Worm (Caenorhabditis elegans): ENCODE results near the gene clec-212.

clec-212 gene

ce11 chrV:7600149-7600548, 30.0 kb upstream of the clec-212 start, which contains the start of gene C50E3.9:
Gene C50E3.9 (minus strand): TSS chrV:7600249.
- TF ChIP-seq tbx-11 (GFP tag; IDR thresholded peaks at IDR 0.05) (no peak), hmbx-1 (tag; optimal IDR thresholded peaks at IDR 0.05) (no peak), B0310.2 (tag; optimal IDR thresholded peaks at IDR 0.05) (no peak), hnd-1 (tag; optimal IDR thresholded peaks at IDR 0.05) (no peak), tra-4 (tag; optimal IDR thresholded peaks at IDR 0.05) (no peak), sea-1 (GFP tag; conservative IDR thresholded peaks at IDR 0.05) (no peak), F13C5.2 (tag; optimal IDR thresholded peaks at IDR 0.05) (no peak), tbx-37 (GFP tag; conservative IDR thresholded peaks at IDR 0.05) (no peak), ceh-36 (tag; optimal IDR thresholded peaks at IDR 0.05) (no peak), aly-1 (tag; optimal IDR thresholded peaks at IDR 0.05) (no peak), hmg-4 (GFP tag; optimal IDR thresholded peaks at IDR 0.05) (no peak), ceh-13 (GFP tag; optimal IDR thresholded peaks at IDR 0.05) (no peak), scrt-1 (GFP tag; IDR thresholded peaks at IDR 0.05) (no peak), ets-7 (tag; optimal IDR thresholded peaks at IDR 0.05) (no peak), ama-1 (optimal IDR thresholded peaks at IDR 0.05) (no peak), flt-1 (GFP tag; IDR thresholded peaks at IDR 0.05) (no peak), pes-1 (GFP tag; IDR thresholded peaks at IDR 0.05) (no peak)

DNA sequence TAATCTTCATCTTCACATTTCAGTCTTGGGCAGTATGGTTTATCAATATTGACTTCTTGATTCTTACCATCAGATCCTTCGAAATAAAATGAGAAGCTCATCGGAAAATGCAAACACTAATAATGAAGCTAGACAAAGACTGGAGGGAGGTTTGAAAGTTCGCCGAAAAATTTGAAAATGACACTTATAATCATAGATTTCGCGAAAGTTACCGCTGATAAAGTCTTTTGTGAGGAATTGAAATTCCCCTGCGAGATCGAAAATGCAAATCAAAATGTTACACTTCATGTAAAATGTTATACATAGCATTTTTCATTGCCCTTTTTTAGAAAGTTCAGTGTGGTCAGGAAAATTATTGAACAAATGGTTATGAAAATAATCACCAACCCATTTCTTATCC, 28.1 kb upstream of the clec-212 start, which contains the start of gene C50E3.7:
C50E3.7 (minus strand) TSS at position 101 of the 400 bp plus-strand sequence.
- no peak for TF ChIP-seq scrt-1 (GFP tag; IDR thresholded peaks at IDR 0.05)
- TF ChIP-seq hmg-4 (GFP tag; optimal IDR thresholded peaks at IDR 0.05): no peak
- no peak for TF ChIP-seq tbx-37 (GFP tag; conservative IDR thresholded peaks at IDR 0.05)
- no peak for TF ChIP-seq B0310.2 (tag; optimal IDR thresholded peaks at IDR 0.05)
- no peak for TF ChIP-seq ets-7 (tag; optimal IDR thresholded peaks at IDR 0.05)
- no peak for TF ChIP-seq sea-1 (GFP tag; conservative IDR thresholded peaks at IDR 0.05)

DNA sequence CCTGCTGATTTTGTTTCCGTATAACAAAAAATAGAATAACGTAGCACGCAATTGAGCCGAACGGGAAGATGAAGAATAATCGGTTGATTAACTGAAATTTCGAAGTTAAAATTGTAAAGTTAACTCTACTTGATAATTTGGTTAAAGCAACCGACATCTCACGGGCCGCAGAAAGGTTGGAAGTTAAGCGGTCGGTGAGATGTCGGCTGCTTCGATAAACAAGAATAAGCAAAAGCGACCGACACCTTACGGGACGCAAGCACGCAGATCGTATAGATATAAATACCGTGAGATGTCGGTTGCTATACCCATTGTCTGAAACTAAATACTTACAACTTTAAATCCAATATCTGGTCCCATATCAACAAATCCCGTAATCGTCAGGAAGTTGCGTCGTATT, 24.9 kb upstream of the clec-212 start:
- TF ChIP-seq aly-1 (tag; optimal IDR thresholded peaks at IDR 0.05) (no peak), ceh-36 (tag; optimal IDR thresholded peaks at IDR 0.05) (no peak), scrt-1 (GFP tag; IDR thresholded peaks at IDR 0.05) (no peak), flt-1 (GFP tag; IDR thresholded peaks at IDR 0.05) (no peak), hmbx-1 (tag; optimal IDR thresholded peaks at IDR 0.05) (no peak), B0310.2 (tag; optimal IDR thresholded peaks at IDR 0.05) (no peak), hmg-4 (GFP tag; optimal IDR thresholded peaks at IDR 0.05) (no peak)

DNA sequence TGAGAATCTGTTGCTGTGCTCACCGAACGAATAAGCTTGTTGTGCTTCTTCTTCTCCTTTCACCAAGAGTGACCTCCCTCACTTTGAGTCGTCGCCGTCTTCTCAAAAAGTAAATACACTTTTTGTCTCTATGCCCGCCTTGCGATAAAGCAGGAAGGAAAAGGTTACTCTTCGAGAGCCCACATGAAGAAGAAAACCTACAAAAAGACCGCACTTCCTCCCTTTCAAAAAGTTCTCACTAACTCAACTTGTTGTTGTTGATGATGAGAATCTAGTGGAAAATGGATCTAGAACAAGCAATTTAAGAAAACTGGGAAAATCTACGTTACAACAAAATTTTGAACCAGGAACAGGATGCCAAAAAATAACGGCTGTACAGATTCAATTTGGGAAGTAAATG, 20.3 kb upstream of the clec-212 start, which contains the start of gene C50E3.6:
C50E3.6 (minus strand) TSS at position 101 of the 400 bp plus-strand sequence.
- no peak for TF ChIP-seq aly-1 (tag; optimal IDR thresholded peaks at IDR 0.05)
- no peak for TF ChIP-seq scrt-1 (GFP tag; IDR thresholded peaks at IDR 0.05)
- no peak for TF ChIP-seq hmbx-1 (tag; optimal IDR thresholded peaks at IDR 0.05)
- no peak for TF ChIP-seq tra-4 (tag; optimal IDR thresholded peaks at IDR 0.05)
- TF ChIP-seq sea-1 (GFP tag; conservative IDR thresholded peaks at IDR 0.05): no peak
- no peak for TF ChIP-seq tbx-37 (GFP tag; conservative IDR thresholded peaks at IDR 0.05)
- no peak for TF ChIP-seq B0310.2 (tag; optimal IDR thresholded peaks at IDR 0.05)
- TF ChIP-seq pes-1 (GFP tag; IDR thresholded peaks at IDR 0.05): no peak
- no peak for TF ChIP-seq ama-1 (optimal IDR thresholded peaks at IDR 0.05)

- no peak for TF ChIP-seq tra-4 (tag; optimal IDR thresholded peaks at IDR 0.05)
- TF ChIP-seq ceh-36 (tag; optimal IDR thresholded peaks at IDR 0.05): no peak
- TF ChIP-seq B0310.2 (tag; optimal IDR thresholded peaks at IDR 0.05): no peak
- no peak for TF ChIP-seq tbx-11 (GFP tag; IDR thresholded peaks at IDR 0.05)
- no peak for TF ChIP-seq hmbx-1 (tag; optimal IDR thresholded peaks at IDR 0.05)
- peak; percentile 34 for TF ChIP-seq F13C5.2 (tag; optimal IDR thresholded peaks at IDR 0.05)
- no peak for TF ChIP-seq hnd-1 (tag; optimal IDR thresholded peaks at IDR 0.05)
- TF ChIP-seq ets-7 (tag; optimal IDR thresholded peaks at IDR 0.05): no peak
- TF ChIP-seq sea-1 (GFP tag; conservative IDR thresholded peaks at IDR 0.05): no peak
Observed at ce11 chrV:7587637-7588036, 17.4 kb upstream of the clec-212 start, which contains the start of the genes F19F10.11 and C50E3.5. Gene F19F10.11 (minus strand): TSS chrV:7587704. Gene C50E3.5 (plus strand): TSS chrV:7587996.

ce11 chrV:7580378-7580777, 10.2 kb upstream of the clec-212 start, which contains the start of gene ets-6:
Gene ets-6 (minus strand): TSS chrV:7580546.
- TF ChIP-seq hmg-4 (GFP tag; optimal IDR thresholded peaks at IDR 0.05): no peak
- no peak for TF ChIP-seq B0310.2 (tag; optimal IDR thresholded peaks at IDR 0.05)
- TF ChIP-seq hmbx-1 (tag; optimal IDR thresholded peaks at IDR 0.05): no peak
- no peak for TF ChIP-seq ama-1 (optimal IDR thresholded peaks at IDR 0.05)
- TF ChIP-seq tbx-11 (GFP tag; IDR thresholded peaks at IDR 0.05): no peak
- no peak for TF ChIP-seq sea-1 (GFP tag; conservative IDR thresholded peaks at IDR 0.05)
- no peak for TF ChIP-seq aly-1 (tag; optimal IDR thresholded peaks at IDR 0.05)
- TF ChIP-seq pes-1 (GFP tag; IDR thresholded peaks at IDR 0.05): no peak

DNA sequence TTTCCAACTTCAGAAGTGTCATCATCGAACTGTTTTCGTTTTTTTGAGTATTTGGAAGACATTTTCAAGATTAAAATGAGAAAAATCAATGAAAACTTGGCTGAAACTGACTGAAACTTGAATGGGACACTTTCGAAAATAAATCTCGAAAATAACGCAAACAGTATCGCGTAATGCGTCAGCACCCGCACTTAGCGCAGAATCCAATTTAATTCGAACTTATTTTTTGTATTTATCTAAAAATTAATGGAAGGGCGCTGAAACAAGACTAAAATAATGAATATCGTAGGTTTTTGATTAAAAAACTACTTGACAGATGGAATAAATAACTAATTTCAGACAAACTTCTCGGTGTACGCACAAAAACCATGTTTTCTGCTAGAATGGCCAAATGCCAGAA, 5.4 kb upstream of the clec-212 start, which contains the start of the genes snu-66 and ints-9:
snu-66 (minus strand) TSS at position 108 of the 400 bp plus-strand sequence.
ints-9 (plus strand) TSS at position 240 of the 400 bp plus-strand sequence.
- no peak for TF ChIP-seq scrt-1 (GFP tag; IDR thresholded peaks at IDR 0.05)
- no peak for TF ChIP-seq tra-4 (tag; optimal IDR thresholded peaks at IDR 0.05)
- no peak for TF ChIP-seq ets-7 (tag; optimal IDR thresholded peaks at IDR 0.05)

DNA sequence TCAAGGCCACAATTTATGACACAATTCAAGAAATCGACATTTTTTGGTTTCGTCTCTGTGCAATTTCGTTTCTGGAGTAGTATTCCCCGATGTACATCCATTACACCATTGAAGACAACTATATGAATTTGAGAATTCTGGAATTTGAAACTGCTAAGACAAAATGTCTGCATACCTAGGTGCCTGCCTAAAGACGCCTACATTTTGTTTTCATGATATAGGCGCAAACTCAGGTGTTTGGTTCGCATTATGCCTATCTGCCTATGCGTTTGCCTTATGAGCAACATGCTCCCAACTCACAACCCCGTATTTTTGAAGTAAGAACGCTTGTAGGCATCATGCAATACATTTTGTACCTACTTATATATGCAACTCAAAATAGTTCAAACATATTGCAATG, 765 bp upstream of the clec-212 start, which contains the start of gene F19F10.14:
F19F10.14 (minus strand) TSS at position 101 of the 400 bp plus-strand sequence.
- TF ChIP-seq ets-7 (tag; optimal IDR thresholded peaks at IDR 0.05): no peak
- no peak for TF ChIP-seq ceh-36 (tag; optimal IDR thresholded peaks at IDR 0.05)
- TF ChIP-seq hnd-1 (tag; optimal IDR thresholded peaks at IDR 0.05): no peak
- no peak for TF ChIP-seq ceh-13 (GFP tag; optimal IDR thresholded peaks at IDR 0.05)
- TF ChIP-seq B0310.2 (tag; optimal IDR thresholded peaks at IDR 0.05): no peak

Measured in whole organism, early embryonic.